Worm (Caenorhabditis elegans) whole organism, late embryonic: Measurements from ENCODE around the gene popl-1.

Experiments
- ceh-30 ChIP-seq: fragments of 150-350 bp; optimal IDR thresholded peaks from 2 replicates; lab custom pipeline; 2014; ENCODE audit warnings: missing biosample characterization, missing genetic modification characterization
- ceh-9 ChIP-seq: sonication (generic microtip); optimal IDR thresholded peaks from 2 replicates; lab custom pipeline; 2016; ENCODE audit warnings: mild to moderate bottlenecking, missing genetic modification characterization, inconsistent platforms, missing compliant biosample characterization
- dmd-4 ChIP-seq: sonication (generic microtip); optimal IDR thresholded peaks from 2 replicates; lab custom pipeline; 2016; ENCODE audit warnings: borderline replicate concordance, missing genetic modification characterization, missing compliant biosample characterization
- nhr-11 ChIP-seq: fragments of 150-350 bp; optimal IDR thresholded peaks from 2 replicates; lab custom pipeline; 2014; ENCODE audit warnings: missing biosample characterization, missing genetic modification characterization
- tbx-2 ChIP-seq: sonication (generic microtip); optimal IDR thresholded peaks from 2 replicates; lab custom pipeline; 2016; ENCODE audit warnings: missing genetic modification characterization, missing compliant biosample characterization

DNA sequence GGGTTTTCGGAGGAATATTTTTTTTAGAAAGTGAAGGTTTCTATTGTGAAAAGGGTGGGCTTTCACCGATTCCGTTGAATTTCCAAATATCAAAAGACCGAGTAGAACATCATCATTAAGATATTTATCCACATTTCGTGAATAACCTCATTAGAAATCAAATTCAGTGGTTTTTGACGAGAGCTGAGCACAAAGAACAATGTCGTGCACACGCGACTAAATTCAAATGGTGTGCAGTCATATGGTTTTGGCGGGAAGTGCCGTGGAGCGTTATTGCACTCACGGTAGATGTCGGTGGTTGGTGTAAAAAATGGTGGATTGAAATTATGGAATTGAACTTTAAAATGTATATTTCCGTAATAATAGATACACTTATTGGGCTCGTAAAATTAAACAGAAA, 21.9 kb upstream of the popl-1 start:
- TF ChIP-seq tbx-2 (tag; lab: Kevin White, UChicago), result no peak
- TF ChIP-seq ceh-30 (tag; lab: Kevin White, UChicago), result no peak
- no peak for TF ChIP-seq dmd-4 (tag; lab: Kevin White, UChicago)
- no peak for TF ChIP-seq ceh-9
- no peak for TF ChIP-seq nhr-11 (tag; lab: Kevin White, UChicago)
